Worm (Caenorhabditis elegans) whole organism, young adult: Measurements from ENCODE around the gene srx-80.
A peak's percentile ranks its signal among the peaks of the same experiment; 100 is the strongest.

Experiments
- B0019.2 ChIP-seq: fragments of 200-800 bp; sonication (Bioruptor generic); conservative IDR thresholded peaks from 2 replicates; pipeline ENCODE4 v1.3.6; 2022; ENCODE audit warnings: missing genetic modification reagents, missing genetic modification characterization, missing compliant biosample characterization
- B0336.3 ChIP-seq: fragments of 200-800 bp; sonication (Bioruptor generic); IDR thresholded peaks from 2 replicates; pipeline ENCODE4 v1.3.6; 2022; ENCODE audit warnings: missing genetic modification characterization, missing compliant biosample characterization
- C17E4.6 ChIP-seq: fragments of 200-800 bp; sonication (Bioruptor generic); IDR thresholded peaks from 2 replicates; pipeline ENCODE4 v1.3.6; 2022; ENCODE audit warnings: missing genetic modification reagents, missing genetic modification characterization, missing compliant biosample characterization
- D2030.7 ChIP-seq: fragments of 200-800 bp; sonication (Bioruptor generic); IDR thresholded peaks from 2 replicates; pipeline ENCODE4 v1.3.6; 2022; ENCODE audit warnings: missing genetic modification reagents, missing genetic modification characterization, missing compliant biosample characterization
- F33H1.4 ChIP-seq: fragments of 200-800 bp; sonication (Bioruptor generic); IDR thresholded peaks from 2 replicates; pipeline ENCODE4 v1.3.6; 2022; ENCODE audit warnings: missing genetic modification reagents, missing genetic modification characterization, missing compliant biosample characterization
- F49E8.2 ChIP-seq: sonication (generic microtip); optimal IDR thresholded peaks from 3 replicates; lab custom pipeline; 2017; ENCODE audit warnings: missing genetic modification characterization, mild to moderate bottlenecking, missing compliant biosample characterization, antibody characterized with exemption, moderate library complexity; ENCODE audit not compliant: insufficient read depth
- F57C9.4 ChIP-seq: sonication (generic microtip); optimal IDR thresholded peaks from 2 replicates; lab custom pipeline; 2017; ENCODE audit warnings: mild to moderate bottlenecking, missing genetic modification characterization, missing compliant biosample characterization
- T07F8.4 ChIP-seq: sonication (generic microtip); optimal IDR thresholded peaks from 2 replicates; lab custom pipeline; 2016; ENCODE audit warnings: mild to moderate bottlenecking, missing genetic modification characterization, moderate library complexity, missing compliant biosample characterization
- Y53F4B.3 ChIP-seq: fragments of 200-800 bp; sonication (Bioruptor generic); IDR thresholded peaks from 2 replicates; pipeline ENCODE4 v1.3.6; 2022; ENCODE audit warnings: missing genetic modification reagents, missing genetic modification characterization, missing compliant biosample characterization
- Y53G8AR.9 ChIP-seq: fragments of 200-800 bp; sonication (Bioruptor generic); conservative IDR thresholded peaks from 2 replicates; pipeline ENCODE4 v1.3.6; 2022; ENCODE audit warnings: missing genetic modification reagents, missing genetic modification characterization, missing compliant biosample characterization
- Y67H2A.10 ChIP-seq: fragments of 200-800 bp; sonication (Bioruptor generic); conservative IDR thresholded peaks from 2 replicates; pipeline ENCODE4 v1.3.6; 2022; ENCODE audit warnings: missing genetic modification reagents, missing genetic modification characterization, missing compliant biosample characterization
- Y79H2A.3 ChIP-seq: fragments of 200-800 bp; sonication (Bioruptor generic); conservative IDR thresholded peaks from 2 replicates; pipeline ENCODE4 v1.3.6; 2022; ENCODE audit warnings: missing genetic modification reagents, missing genetic modification characterization, missing compliant biosample characterization
- akir-1 ChIP-seq: fragments of 200-800 bp; sonication (Bioruptor generic); optimal IDR thresholded peaks from 2 replicates; lab custom pipeline; 2018; ENCODE audit warnings: mild to moderate bottlenecking, missing genetic modification characterization, moderate library complexity, missing compliant biosample characterization
- aptf-3 ChIP-seq: fragments of 200-800 bp; sonication (Bioruptor generic); IDR thresholded peaks from 2 replicates; pipeline ENCODE4 v1.3.6; 2022; ENCODE audit warnings: missing genetic modification characterization, missing compliant biosample characterization
- bed-1 ChIP-seq: fragments of 200-800 bp; sonication (Bioruptor generic); IDR thresholded peaks from 2 replicates; pipeline ENCODE4 v1.3.6; 2022; ENCODE audit warnings: missing genetic modification reagents, missing genetic modification characterization, missing compliant biosample characterization
- ceh-100 ChIP-seq: fragments of 200-800 bp; sonication (Bioruptor generic); IDR thresholded peaks from 2 replicates; pipeline ENCODE4 v1.3.6; 2022; ENCODE audit warnings: missing genetic modification reagents, missing genetic modification characterization, missing compliant biosample characterization
- ceh-27 ChIP-seq: fragments of 200-800 bp; sonication (Bioruptor generic); optimal IDR thresholded peaks from 2 replicates; lab custom pipeline; 2018; ENCODE audit warnings: mild to moderate bottlenecking, missing genetic modification characterization, moderate library complexity, missing compliant biosample characterization
- chd-7 ChIP-seq: sonication (generic microtip); optimal IDR thresholded peaks from 2 replicates; lab custom pipeline; 2016; ENCODE audit warnings: mild to moderate bottlenecking, missing genetic modification characterization, moderate library complexity, missing compliant biosample characterization
- dox-1 ChIP-seq: fragments of 200-800 bp; sonication (Bioruptor generic); IDR thresholded peaks from 2 replicates; pipeline ENCODE4 v1.3.6; 2022; ENCODE audit warnings: missing genetic modification reagents, missing genetic modification characterization, missing compliant biosample characterization
- dpl-1 ChIP-seq: fragments of 150-350 bp; optimal IDR thresholded peaks from 2 replicates; lab custom pipeline; 2014; ENCODE audit warnings: missing biosample characterization, missing genetic modification reagents, missing genetic modification characterization
- egrh-3 ChIP-seq: fragments of 200-800 bp; sonication (Bioruptor generic); IDR thresholded peaks from 2 replicates; pipeline ENCODE4 v1.3.6; 2022; ENCODE audit warnings: missing genetic modification reagents, missing genetic modification characterization, missing compliant biosample characterization
- gei-17 ChIP-seq: fragments of 200-800 bp; sonication (Bioruptor generic); optimal IDR thresholded peaks from 2 replicates; lab custom pipeline; 2018; ENCODE audit warnings: mild to moderate bottlenecking, missing genetic modification characterization, missing compliant biosample characterization
- hlh-12 ChIP-seq: sonication (generic microtip); optimal IDR thresholded peaks from 2 replicates; lab custom pipeline; 2016; ENCODE audit warnings: missing genetic modification characterization, missing compliant biosample characterization
- hlh-26 ChIP-seq: fragments of 200-800 bp; sonication (Bioruptor generic); conservative IDR thresholded peaks from 2 replicates; pipeline ENCODE4 v1.3.6; 2022; ENCODE audit warnings: missing genetic modification reagents, missing genetic modification characterization, missing compliant biosample characterization
- hmg-1.2 ChIP-seq: fragments of 200-800 bp; sonication (Bioruptor generic); IDR thresholded peaks from 2 replicates; pipeline ENCODE4 v1.3.6; 2022; ENCODE audit warnings: missing genetic modification reagents, missing genetic modification characterization, missing compliant biosample characterization
- hmg-20 ChIP-seq: fragments of 200-800 bp; sonication (Bioruptor generic); IDR thresholded peaks from 2 replicates; pipeline ENCODE4 v1.3.6; 2022; ENCODE audit warnings: missing genetic modification reagents, missing genetic modification characterization, missing compliant biosample characterization
- lin-54 ChIP-seq: fragments of 200-800 bp; sonication (Bioruptor generic); optimal IDR thresholded peaks from 2 replicates; lab custom pipeline; 2018; ENCODE audit warnings: mild to moderate bottlenecking, missing genetic modification characterization, missing compliant biosample characterization
- madf-10 ChIP-seq: sonication (generic microtip); optimal IDR thresholded peaks from 2 replicates; lab custom pipeline; 2016; ENCODE audit warnings: mild to moderate bottlenecking, missing genetic modification characterization, missing compliant biosample characterization
- nfya-2 ChIP-seq: fragments of 200-800 bp; sonication (Bioruptor generic); IDR thresholded peaks from 2 replicates; pipeline ENCODE4 v1.3.6; 2022; ENCODE audit warnings: missing genetic modification reagents, missing genetic modification characterization, missing compliant biosample characterization
- nhr-27 ChIP-seq: fragments of 200-800 bp; sonication (Bioruptor generic); optimal IDR thresholded peaks from 2 replicates; lab custom pipeline; 2018; ENCODE audit warnings: mild to moderate bottlenecking, missing genetic modification characterization, moderate library complexity, missing compliant biosample characterization
- rec-8 ChIP-seq, 2 experiments: sonication (generic microtip); optimal IDR thresholded peaks; 2 replicates each; lab custom pipeline; 2016; ENCODE audit warnings: mild to moderate bottlenecking in 2 of 2, missing genetic modification characterization in 2 of 2, missing genetic modification reagents in 2 of 2, missing genotype in 2 of 2, missing biosample characterization in 1 of 2, missing compliant biosample characterization in 1 of 2, moderate library complexity in 1 of 2
- sdz-38 ChIP-seq: sonication (generic microtip); optimal IDR thresholded peaks from 2 replicates; lab custom pipeline; 2016; ENCODE audit warnings: missing genotype, missing genetic modification characterization, missing compliant biosample characterization
- sea-2 ChIP-seq: fragments of 200-800 bp; sonication (Bioruptor generic); IDR thresholded peaks from 2 replicates; pipeline ENCODE4 v1.3.6; 2022; ENCODE audit warnings: missing genetic modification characterization, missing compliant biosample characterization
- snpc-3.4 ChIP-seq: sonication (generic microtip); optimal IDR thresholded peaks from 2 replicates; lab custom pipeline; 2017; ENCODE audit warnings: missing genetic modification characterization, mild to moderate bottlenecking, missing compliant biosample characterization, antibody characterized with exemption, moderate library complexity, missing genotype, missing genetic modification reagents
- snpc-4 ChIP-seq, 5 experiments: fragments of 150-350 bp in 1 of 5; sonication (generic microtip) in 4 of 5; optimal IDR thresholded peaks; 2 replicates each; lab custom pipeline; 2014 to 2018; ENCODE audit warnings: missing genetic modification characterization in 5 of 5, missing biosample characterization in 3 of 5, antibody characterized with exemption in 2 of 5, mild to moderate bottlenecking in 2 of 5, missing compliant biosample characterization in 2 of 5, missing genotype in 2 of 5, moderate library complexity in 2 of 5, missing genetic modification reagents in 1 of 5
- sptf-2 ChIP-seq: fragments of 200-800 bp; sonication (Bioruptor generic); optimal IDR thresholded peaks from 2 replicates; lab custom pipeline; 2018; ENCODE audit warnings: mild to moderate bottlenecking, missing genetic modification characterization, missing compliant biosample characterization
- tbp1 ChIP-seq: fragments of 200-800 bp; sonication (Bioruptor generic); optimal IDR thresholded peaks from 2 replicates; lab custom pipeline; 2018; ENCODE audit warnings: mild to moderate bottlenecking, missing genetic modification characterization, missing compliant biosample characterization
- tbx-9 ChIP-seq: sonication (generic microtip); optimal IDR thresholded peaks from 2 replicates; lab custom pipeline; 2016; ENCODE audit warnings: borderline replicate concordance, missing genetic modification characterization, inconsistent platforms, missing compliant biosample characterization
- zfh-2 ChIP-seq: fragments of 200-800 bp; sonication (Bioruptor generic); conservative IDR thresholded peaks from 2 replicates; pipeline ENCODE4 v1.3.6; 2022; ENCODE audit warnings: missing genetic modification reagents, missing genetic modification characterization, missing compliant biosample characterization
- ztf-18 ChIP-seq: sonication (generic microtip); optimal IDR thresholded peaks from 2 replicates; lab custom pipeline; 2016; ENCODE audit warnings: missing genotype, mild to moderate bottlenecking, missing genetic modification characterization, missing compliant biosample characterization
- ztf-25 ChIP-seq: fragments of 200-800 bp; sonication (Bioruptor generic); IDR thresholded peaks from 2 replicates; pipeline ENCODE4 v1.3.6; 2022; ENCODE audit warnings: missing genetic modification reagents, missing genetic modification characterization, missing compliant biosample characterization
- ztf-3 ChIP-seq: fragments of 200-800 bp; sonication (Bioruptor generic); optimal IDR thresholded peaks from 2 replicates; lab custom pipeline; 2018; ENCODE audit warnings: mild to moderate bottlenecking, missing genetic modification characterization, missing compliant biosample characterization
- ztf-6 ChIP-seq: fragments of 200-800 bp; sonication (Bioruptor generic); IDR thresholded peaks from 2 replicates; pipeline ENCODE4 v1.3.6; 2022; ENCODE audit warnings: missing genetic modification reagents, missing genetic modification characterization, missing compliant biosample characterization

The srx-80 gene

ce11 chrV:11585122-11585521 lies 8.4 kb upstream of the srx-80 start (continued):
- peak; percentile 81 for TF ChIP-seq hmg-1.2
- TF ChIP-seq B0019.2 (GFP tag; lab: Robert Waterston, UW) = no peak
- TF ChIP-seq tbp1 (GFP tag; lab: Kevin White, UChicago) = peak; percentile 71
- TF ChIP-seq D2030.7 (GFP tag; lab: Robert Waterston, UW) = peak; percentile 77
- TF ChIP-seq dox-1 = no peak
- TF ChIP-seq akir-1 = no peak
- TF ChIP-seq C17E4.6 (GFP tag; lab: Robert Waterston, UW) = no peak; the same call in 1 of the 2 replicates
- peak; percentile 56 for TF ChIP-seq F49E8.2
- no peak for TF ChIP-seq sptf-2
- TF ChIP-seq ceh-100 (GFP tag; lab: Robert Waterston, UW) = peak; percentile 51
- TF ChIP-seq Y53F4B.3 = no peak
- TF ChIP-seq gei-17 = no peak
- no peak for TF ChIP-seq hlh-26
- no peak for TF ChIP-seq egrh-3 (GFP tag; lab: Robert Waterston, UW)
- peak; percentile 17 for TF ChIP-seq ztf-18 (tag; lab: Kevin White, UChicago)
- no peak for TF ChIP-seq B0336.3 (GFP tag; lab: Robert Waterston, UW)
- peak; percentile 91 for TF ChIP-seq snpc-4 (GFP tag; optimal IDR thresholded peaks at IDR 0.05; lab: Kevin White, UChicago)
- peak; percentile 90 to 97 (median 93) for TF ChIP-seq snpc-4 (tag; optimal IDR thresholded peaks at IDR 0.05; lab: Kevin White, UChicago)
- peak; percentile 84 for TF ChIP-seq snpc-3.4 (tag; lab: Kevin White, UChicago)
- TF ChIP-seq nhr-27 = no peak
- no peak for TF ChIP-seq tbx-9 (tag; lab: Kevin White, UChicago)
- no peak for TF ChIP-seq madf-10 (tag; lab: Kevin White, UChicago)
- TF ChIP-seq Y79H2A.3 = no peak
- no peak for TF ChIP-seq hlh-12 (tag; lab: Kevin White, UChicago)
- no peak for TF ChIP-seq nfya-2 (GFP tag; lab: Robert Waterston, UW)
- TF ChIP-seq sdz-38 (tag; lab: Kevin White, UChicago) = no peak
- no peak for TF ChIP-seq ztf-6 (GFP tag; lab: Robert Waterston, UW)
- TF ChIP-seq rec-8 (tag; optimal IDR thresholded peaks at IDR 0.05; lab: Kevin White, UChicago) = peak in 1 of 2 experiments; percentile 22
- TF ChIP-seq chd-7 (tag; lab: Kevin White, UChicago) = no peak
- no peak for TF ChIP-seq sea-2
- TF ChIP-seq hmg-20 (GFP tag; lab: Robert Waterston, UW) = peak; percentile 43; the same call in 1 of the 2 replicates
- no peak for TF ChIP-seq dpl-1

- TF ChIP-seq Y53G8AR.9 (GFP tag; lab: Robert Waterston, UW) = no peak
- no peak for TF ChIP-seq ztf-3 (GFP tag; lab: Kevin White, UChicago)
- no peak for TF ChIP-seq ztf-6 (GFP tag; lab: Robert Waterston, UW)
- no peak for TF ChIP-seq F33H1.4 (GFP tag; lab: Robert Waterston, UW)
- TF ChIP-seq F57C9.4 (tag; lab: Kevin White, UChicago) = no peak
- TF ChIP-seq T07F8.4 (tag; lab: Kevin White, UChicago) = no peak
- no peak for TF ChIP-seq nhr-27
- TF ChIP-seq Y67H2A.10 (GFP tag; lab: Robert Waterston, UW) = no peak
- no peak for TF ChIP-seq zfh-2
- TF ChIP-seq dpl-1 = no peak
- no peak for TF ChIP-seq ztf-18 (tag; lab: Kevin White, UChicago)
- no peak for TF ChIP-seq madf-10 (tag; lab: Kevin White, UChicago)
- no peak for TF ChIP-seq lin-54 (GFP tag; lab: Kevin White, UChicago)
- no peak for TF ChIP-seq ztf-25
- no peak for TF ChIP-seq aptf-3 (GFP tag; lab: Robert Waterston, UW)
- TF ChIP-seq bed-1 (GFP tag; lab: Robert Waterston, UW) = no peak
- no peak for TF ChIP-seq ceh-27 (GFP tag; lab: Kevin White, UChicago)
- TF ChIP-seq, all 124 proteins: peak for 0
These were observed 4.1 kb upstream of the srx-80 start, which contains the start of gene srx-82 for ce11 chrV:11589433-11589832. srx-82 (plus strand) TSS chrV:11589733.
